Worm (Caenorhabditis elegans): ENCODE measurements around the gene srbc-60.

srbc-60 gene

DNA sequence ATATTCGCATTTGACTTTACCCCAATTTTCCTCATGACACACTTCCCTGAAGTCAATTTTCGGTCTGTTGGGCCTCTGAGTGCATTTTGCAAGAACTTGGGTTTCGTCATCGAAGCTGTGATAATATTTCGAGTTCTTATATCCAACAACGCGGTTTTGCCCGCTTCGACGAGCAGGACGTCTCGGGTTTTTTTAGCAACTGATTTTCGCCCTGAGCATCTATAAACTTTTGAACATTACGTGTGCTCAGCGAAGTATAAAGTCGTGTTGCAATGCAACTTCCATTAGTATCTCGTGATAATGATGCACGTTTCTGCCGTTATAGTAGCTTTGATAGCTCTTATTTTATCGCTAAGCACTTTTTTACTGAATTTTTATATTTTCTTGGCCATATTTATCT lies at the start of gene srbc-60:
srbc-60 (plus strand) TSS at position 301 of the 400 bp plus-strand sequence.
- TF ChIP-seq lin-15B (tag; optimal IDR thresholded peaks at IDR 0.05) (no peak), lsy-12 (tag; optimal IDR thresholded peaks at IDR 0.05) (no peak), ceh-9 (tag; optimal IDR thresholded peaks at IDR 0.05) (no peak), nfya-1 (tag; optimal IDR thresholded peaks at IDR 0.05; ENCODE audit: insufficient read depth) (no peak), zag-1 (tag; optimal IDR thresholded peaks at IDR 0.05) (no peak), pqm-1 (tag; optimal IDR thresholded peaks at IDR 0.05) (no peak), snpc-4 (tag; optimal IDR thresholded peaks at IDR 0.05) (no peak), ZK546.5 (tag; optimal IDR thresholded peaks at IDR 0.05) (no peak), jun-1 (tag; optimal IDR thresholded peaks at IDR 0.05) (no peak), ztf-4 (tag; optimal IDR thresholded peaks at IDR 0.05) (no peak), nhr-28 (tag; optimal IDR thresholded peaks at IDR 0.05) (no peak), mdl-1 (tag; optimal IDR thresholded peaks at IDR 0.05) (no peak), ceh-82 (tag; optimal IDR thresholded peaks at IDR 0.05) (no peak), aly-2 (tag; optimal IDR thresholded peaks at IDR 0.05) (no peak)

DNA sequence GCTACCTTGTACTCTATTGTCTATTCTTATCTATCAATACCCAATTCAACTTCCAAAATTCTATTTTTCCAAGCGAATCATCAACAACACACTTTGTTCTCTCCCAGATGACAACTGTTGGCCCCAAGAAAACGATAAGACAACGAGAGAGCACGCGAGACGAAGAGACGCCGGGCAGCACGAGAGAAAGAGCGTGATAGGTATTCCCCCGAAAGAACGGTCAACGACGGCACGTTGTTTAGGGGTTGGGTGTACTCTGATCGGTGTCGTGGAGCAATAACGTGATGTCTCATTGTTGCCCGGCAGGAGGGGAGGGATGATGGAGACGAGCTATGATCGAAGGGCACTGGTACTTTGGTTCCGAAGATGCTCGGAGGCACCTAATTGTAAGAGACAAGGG lies 48.8 kb upstream of the srbc-60 start:
- no peak for TF ChIP-seq nhr-77 (tag; optimal IDR thresholded peaks at IDR 0.05)
- peak; percentile 62 for TF ChIP-seq ceh-28 (tag; optimal IDR thresholded peaks at IDR 0.05)
- TF ChIP-seq nhr-43 (tag; optimal IDR thresholded peaks at IDR 0.05; ENCODE audit: poor library complexity, severe bottlenecking): peak; percentile 94
- peak; percentile 92 for TF ChIP-seq pha-4 (tag; optimal IDR thresholded peaks at IDR 0.05)
- TF ChIP-seq unc-62 (GFP tag; optimal IDR thresholded peaks at IDR 0.05): peak; percentile 74
- TF ChIP-seq fkh-2 (tag; optimal IDR thresholded peaks at IDR 0.05): no peak
- TF ChIP-seq nhr-12 (tag; optimal IDR thresholded peaks at IDR 0.05): no peak
- TF ChIP-seq lsy-12 (tag; optimal IDR thresholded peaks at IDR 0.05): peak; percentile 77
- TF ChIP-seq egl-27 (tag; optimal IDR thresholded peaks at IDR 0.05): peak; percentile 44
- TF ChIP-seq ZK546.5 (tag; optimal IDR thresholded peaks at IDR 0.05): no peak
- TF ChIP-seq nhr-237 (tag; optimal IDR thresholded peaks at IDR 0.05): no peak
- no peak for TF ChIP-seq unc-39 (tag; optimal IDR thresholded peaks at IDR 0.05)
- TF ChIP-seq nhr-67 (tag; optimal IDR thresholded peaks at IDR 0.05): no peak
- peak; percentile 53 for TF ChIP-seq nhr-28 (tag; optimal IDR thresholded peaks at IDR 0.05)
- TF ChIP-seq egl-5 (tag; optimal IDR thresholded peaks at IDR 0.05): no peak
- TF ChIP-seq elt-2 (tag; optimal IDR thresholded peaks at IDR 0.05): peak; percentile 99
- TF ChIP-seq sea-2 (GFP tag; optimal IDR thresholded peaks at IDR 0.05): no peak
- peak; percentile 96 for TF ChIP-seq mdl-1 (tag; optimal IDR thresholded peaks at IDR 0.05)
- peak; percentile 74 for TF ChIP-seq nfya-1 (tag; optimal IDR thresholded peaks at IDR 0.05; ENCODE audit: insufficient read depth)
- no peak for TF ChIP-seq nhr-76 (tag; optimal IDR thresholded peaks at IDR 0.05)
- TF ChIP-seq nhr-25 (tag; optimal IDR thresholded peaks at IDR 0.05): peak; percentile 74
- no peak for TF ChIP-seq fkh-10 (GFP tag; optimal IDR thresholded peaks at IDR 0.05)
- peak; percentile 32 for TF ChIP-seq R02D3.7 (tag; optimal IDR thresholded peaks at IDR 0.05)
- TF ChIP-seq zag-1 (tag; optimal IDR thresholded peaks at IDR 0.05): no peak
- TF ChIP-seq tbx-2 (tag; optimal IDR thresholded peaks at IDR 0.05): peak; percentile 65
- no peak for TF ChIP-seq eor-1 (tag; optimal IDR thresholded peaks at IDR 0.05)
- no peak for TF ChIP-seq ceh-82 (tag; optimal IDR thresholded peaks at IDR 0.05)
- peak; percentile 81 for TF ChIP-seq ama-1 (optimal IDR thresholded peaks at IDR 0.05)
- peak; percentile 80 for TF ChIP-seq nhr-23 (tag; optimal IDR thresholded peaks at IDR 0.05)
- peak; percentile 98 for TF ChIP-seq pqm-1 (tag; optimal IDR thresholded peaks at IDR 0.05)
- no peak for TF ChIP-seq ceh-9 (tag; optimal IDR thresholded peaks at IDR 0.05)
- TF ChIP-seq jun-1 (tag; optimal IDR thresholded peaks at IDR 0.05): peak; percentile 97
- TF ChIP-seq lin-15B (tag; optimal IDR thresholded peaks at IDR 0.05): peak; percentile 46
- peak; percentile 85 for TF ChIP-seq nhr-11 (tag; optimal IDR thresholded peaks at IDR 0.05)
- peak; percentile 32 to 47 (median 37) for TF ChIP-seq elt-3 (tag; optimal IDR thresholded peaks at IDR 0.05)
- peak; percentile 90 for TF ChIP-seq lin-39 (tag; optimal IDR thresholded peaks at IDR 0.05)
- peak; percentile 55 for TF ChIP-seq skn-1 (tag; optimal IDR thresholded peaks at IDR 0.05)
- no peak for TF ChIP-seq elt-1 (tag; optimal IDR thresholded peaks at IDR 0.05)

DNA sequence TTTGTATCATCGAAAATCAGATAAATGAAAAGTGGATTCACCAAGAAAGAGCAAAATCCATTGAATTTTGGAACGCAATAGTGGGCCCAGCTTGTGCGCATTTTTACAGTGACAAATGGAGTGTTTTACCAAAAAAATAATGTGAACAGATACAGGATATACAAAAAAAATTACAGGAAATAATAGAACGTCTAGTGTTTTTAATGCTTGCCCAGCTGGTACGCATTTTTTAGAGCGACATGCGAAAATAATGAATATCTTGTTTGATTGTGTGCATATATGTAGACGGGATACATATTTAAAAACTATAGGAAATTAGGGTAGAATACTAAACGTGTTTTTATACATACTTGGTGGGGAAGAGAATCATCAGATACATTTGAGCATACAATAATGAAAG lies 43.9 kb upstream of the srbc-60 start, which contains the start of gene srj-25:
srj-25 (minus strand) TSS at position 101 of the 400 bp plus-strand sequence.
- TF ChIP-seq ceh-28 (tag; optimal IDR thresholded peaks at IDR 0.05): no peak
- no peak for TF ChIP-seq daf-12 (tag; optimal IDR thresholded peaks at IDR 0.05)
- TF ChIP-seq lin-15B (tag; optimal IDR thresholded peaks at IDR 0.05): no peak
- no peak for TF ChIP-seq ama-1 (optimal IDR thresholded peaks at IDR 0.05)
- no peak for TF ChIP-seq skn-1 (tag; optimal IDR thresholded peaks at IDR 0.05)
- TF ChIP-seq egl-27 (tag; optimal IDR thresholded peaks at IDR 0.05): no peak
- no peak for TF ChIP-seq sea-2 (GFP tag; optimal IDR thresholded peaks at IDR 0.05)
- TF ChIP-seq ceh-82 (tag; optimal IDR thresholded peaks at IDR 0.05): no peak
- TF ChIP-seq ZK546.5 (tag; optimal IDR thresholded peaks at IDR 0.05): no peak
- TF ChIP-seq unc-62 (GFP tag; optimal IDR thresholded peaks at IDR 0.05): no peak
- no peak for TF ChIP-seq snpc-4 (tag; optimal IDR thresholded peaks at IDR 0.05)
- no peak for TF ChIP-seq elt-1 (tag; optimal IDR thresholded peaks at IDR 0.05)
- TF ChIP-seq nhr-12 (tag; optimal IDR thresholded peaks at IDR 0.05): no peak
- TF ChIP-seq pqm-1 (tag; optimal IDR thresholded peaks at IDR 0.05): no peak
- no peak for TF ChIP-seq nhr-237 (tag; optimal IDR thresholded peaks at IDR 0.05)
- no peak for TF ChIP-seq nhr-77 (tag; optimal IDR thresholded peaks at IDR 0.05)
- no peak for TF ChIP-seq nhr-28 (tag; optimal IDR thresholded peaks at IDR 0.05)
- TF ChIP-seq elt-2 (tag; optimal IDR thresholded peaks at IDR 0.05): no peak
- TF ChIP-seq mml-1 (tag; optimal IDR thresholded peaks at IDR 0.05): no peak
- no peak for TF ChIP-seq nhr-76 (tag; optimal IDR thresholded peaks at IDR 0.05)

Measured in whole organism, L3 larva.